Fruit fly (Drosophila melanogaster) ovary, adult (tissue): Measurements from ENCODE around the gene CG7215.
A peak's percentile ranks its signal among the peaks of the same experiment; 100 is the strongest.

Experiments
- CG17801 ChIP-seq: fragments of 200-800 bp; optimal IDR thresholded peaks from 2 replicates; lab custom pipeline; 2019; ENCODE audit warnings: missing biosample characterization, mild to moderate bottlenecking, missing genetic modification characterization, moderate library complexity; ENCODE audit not compliant: partially characterized antibody

Gene CG7215

dm6 chr3R:18167173-18167415 lies at the start of gene CG7215, which contains the start of gene Prx5:
Gene CG7215 (minus strand): TSS chr3R:18167273.
Gene Prx5 (minus strand): TSS chr3R:18167273.
- TF ChIP-seq CG17801, result no peak

dm6 chr3R:18215900-18216299 lies 48.8 kb upstream of the CG7215 start, which contains the start of gene CG14314:
Gene CG14314 (plus strand): TSS chr3R:18216142.
- TF ChIP-seq CG17801, result no peak

dm6 chr3R:18215300-18215699 lies 48.2 kb upstream of the CG7215 start:
- TF ChIP-seq CG17801, result peak; percentile 36

dm6 chr3R:18208479-18208878 lies 41.4 kb upstream of the CG7215 start, which contains the start of gene CG44158:
Gene CG44158 (plus strand): TSS chr3R:18208779.
- no peak for TF ChIP-seq CG17801

- TF ChIP-seq CG17801, result no peak
These were observed 32.8 kb upstream of the CG7215 start for dm6 chr3R:18199885-18200249.

dm6 chr3R:18199177-18199884 lies 32.3 kb upstream of the CG7215 start, which contains the start of the genes Ssdp and CG7985:
Gene Ssdp (minus strand): TSS chr3R:18199595.
Gene CG7985 (plus strand): TSS chr3R:18199857.
- TF ChIP-seq CG17801, result no peak

- TF ChIP-seq CG17801, result peak; percentile 61
These were observed 31.5 kb upstream of the CG7215 start for dm6 chr3R:18198518-18199118.

- no peak for TF ChIP-seq CG17801
These were observed 30.7 kb upstream of the CG7215 start for dm6 chr3R:18197802-18198148.

dm6 chr3R:18196991-18197801 lies 30.1 kb upstream of the CG7215 start:
- peak; percentile 93 for TF ChIP-seq CG17801

dm6 chr3R:18196622-18196990 lies 29.5 kb upstream of the CG7215 start:
- no peak for TF ChIP-seq CG17801

- TF ChIP-seq CG17801, result no peak
These were observed 28.2 kb upstream of the CG7215 start for dm6 chr3R:18195295-18195694.

- TF ChIP-seq CG17801, result no peak
These were observed 24.8 kb upstream of the CG7215 start, which contains the start of gene CG14313 for dm6 chr3R:18191867-18192266. Gene CG14313 (minus strand): TSS chr3R:18191967.

- peak; percentile 85 for TF ChIP-seq CG17801
These were observed 21.6 kb upstream of the CG7215 start, which contains the start of the genes CG12321 and MED17 for dm6 chr3R:18188702-18189125. Gene CG12321 (minus strand): TSS chr3R:18188707. Gene MED17 (plus strand): TSS chr3R:18189072.

dm6 chr3R:18185385-18185784 lies 18.3 kb upstream of the CG7215 start, which contains the start of the genes Arp5 and CG7208:
Gene Arp5 (plus strand): TSS chr3R:18185498.
Gene CG7208 (minus strand): TSS chr3R:18185715.
- peak; percentile 86 for TF ChIP-seq CG17801

dm6 chr3R:18183244-18183643 lies 16.2 kb upstream of the CG7215 start, which contains the start of gene cdm:
Gene cdm (minus strand): TSS chr3R:18183479.
- peak; percentile 2 for TF ChIP-seq CG17801

- peak; percentile 75 for TF ChIP-seq CG17801
These were observed 5.2 kb upstream of the CG7215 start for dm6 chr3R:18171983-18172967.
